Worm (Caenorhabditis elegans) whole organism, mixed stage, embryonic: Measurements from ENCODE around the gene F48E8.3.
A peak's percentile ranks its signal among the peaks of the same experiment; 100 is the strongest.

Experiments
- ces-1 ChIP-seq: fragments of 150-350 bp; optimal IDR thresholded peaks from 2 replicates; lab custom pipeline; 2014; ENCODE audit warnings: missing biosample characterization, missing genetic modification reagents, missing genetic modification characterization
- drap-1 ChIP-seq: fragments of 200-800 bp; sonication (Bioruptor generic); optimal IDR thresholded peaks from 3 replicates; lab custom pipeline; 2018; ENCODE audit warnings: mild to moderate bottlenecking, missing genetic modification characterization, missing compliant biosample characterization
- elt-3 ChIP-seq: fragments of 150-350 bp; optimal IDR thresholded peaks from 2 replicates; lab custom pipeline; 2014; ENCODE audit warnings: missing biosample characterization, missing genetic modification characterization
- lsy-2 ChIP-seq: fragments of 150-350 bp; optimal IDR thresholded peaks from 2 replicates; lab custom pipeline; 2014; ENCODE audit warnings: missing biosample characterization, missing genetic modification characterization
- mep-1 ChIP-seq: fragments of 150-350 bp; optimal IDR thresholded peaks from 2 replicates; lab custom pipeline; 2017; ENCODE audit warnings: missing biosample characterization, missing genetic modification reagents, missing genetic modification characterization, inconsistent platforms
- nhr-12 ChIP-seq: fragments of 150-350 bp; optimal IDR thresholded peaks from 2 replicates; lab custom pipeline; 2014; ENCODE audit warnings: missing biosample characterization, missing genetic modification characterization
- nhr-237 ChIP-seq: fragments of 150-350 bp; optimal IDR thresholded peaks from 2 replicates; lab custom pipeline; 2014; ENCODE audit warnings: missing biosample characterization, missing genetic modification characterization
- nhr-28 ChIP-seq: fragments of 150-350 bp; optimal IDR thresholded peaks from 2 replicates; lab custom pipeline; 2014; ENCODE audit warnings: missing biosample characterization, missing genetic modification characterization
- nhr-76 ChIP-seq: sonication (generic microtip); optimal IDR thresholded peaks from 2 replicates; lab custom pipeline; 2017; ENCODE audit warnings: missing biosample characterization, missing genetic modification characterization
- pha-4 ChIP-seq: fragments of 150-350 bp; optimal IDR thresholded peaks from 2 replicates; lab custom pipeline; 2018; ENCODE audit warnings: missing biosample characterization, missing genetic modification reagents, missing genetic modification characterization
- sem-2 ChIP-seq: fragments of 200-800 bp; sonication (Bioruptor generic); optimal IDR thresholded peaks from 2 replicates; lab custom pipeline; 2018; ENCODE audit warnings: mild to moderate bottlenecking, missing genetic modification characterization, missing compliant biosample characterization
- unc-120 ChIP-seq: sonication (generic microtip); optimal IDR thresholded peaks from 2 replicates; lab custom pipeline; 2017; ENCODE audit warnings: missing genetic modification characterization, missing compliant biosample characterization; ENCODE audit not compliant: poor library complexity, severe bottlenecking
- unc-39 ChIP-seq: fragments of 150-350 bp; optimal IDR thresholded peaks from 2 replicates; lab custom pipeline; 2014; ENCODE audit warnings: missing biosample characterization, missing genetic modification characterization
- unc-62 ChIP-seq: fragments of 150-350 bp; optimal IDR thresholded peaks from 2 replicates; lab custom pipeline; 2014; ENCODE audit warnings: missing biosample characterization, missing genetic modification reagents, missing genetic modification characterization

DNA sequence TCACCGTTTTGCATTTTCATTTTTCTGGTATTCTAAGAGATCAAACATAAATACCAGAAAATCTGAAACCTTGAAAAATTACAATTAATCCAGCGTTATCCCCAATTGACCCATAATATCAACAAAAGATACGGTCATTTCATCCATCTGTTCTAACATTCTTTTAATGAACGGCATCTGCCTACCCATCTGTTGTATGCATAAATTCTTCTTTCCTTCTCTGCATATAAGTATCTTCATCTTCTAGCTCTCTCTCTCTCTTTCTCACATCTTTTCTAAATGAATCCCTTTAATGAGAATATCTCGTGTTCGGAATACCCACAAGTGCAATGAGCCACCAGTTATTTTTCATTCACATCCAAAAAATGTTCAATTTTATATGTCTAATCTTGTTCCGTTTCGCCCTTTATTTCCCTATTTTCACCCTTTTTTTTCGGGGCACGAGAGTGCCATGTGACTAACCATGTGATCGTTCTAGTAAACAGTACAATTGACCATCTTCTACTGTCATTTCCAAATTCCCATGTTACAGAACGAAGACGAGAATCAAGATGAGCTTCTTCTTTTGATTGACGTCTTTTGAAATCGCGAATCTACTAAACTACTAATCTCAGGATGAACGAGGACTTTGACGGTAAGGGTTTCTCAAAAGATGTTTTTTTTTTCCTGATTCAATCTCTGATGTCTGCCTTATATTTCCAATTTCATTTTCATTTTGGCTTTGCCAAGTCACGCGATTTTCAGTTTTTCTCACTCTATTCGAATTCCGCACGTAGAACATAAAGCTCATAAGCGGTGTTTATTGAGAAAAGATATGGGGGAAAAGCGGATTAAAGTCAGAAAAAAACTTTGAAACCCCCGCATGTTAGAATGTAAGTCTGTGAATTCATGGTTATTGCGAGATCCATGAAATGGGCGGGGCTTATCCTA, 40.4 kb downstream of the F48E8.3 start, which contains the start of gene R02F2.1:
- TF ChIP-seq nhr-237 (tag; lab: Kevin White, UChicago) (no peak), unc-62 (GFP tag; lab: Kevin White, UChicago) (no peak), ces-1 (GFP tag; lab: Kevin White, UChicago) (peak; percentile 84), elt-3 (tag; lab: Kevin White, UChicago) (no peak), pha-4 (tag; lab: Kevin White, UChicago) (no peak), unc-120 (tag; lab: Kevin White, UChicago) (no peak), mep-1 (no peak), sem-2 (GFP tag; lab: Kevin White, UChicago) (no peak), drap-1 (no peak), nhr-12 (tag; lab: Kevin White, UChicago) (no peak), nhr-76 (tag; lab: Kevin White, UChicago) (no peak), unc-39 (tag; lab: Kevin White, UChicago) (no peak), lsy-2 (no peak), nhr-28 (tag; lab: Kevin White, UChicago) (no peak)
